Fruit fly (Drosophila melanogaster): ENCODE measurements around the gene CG4678.

- no peak for TF ChIP-seq pan (optimal IDR thresholded peaks at IDR 0.05)
- TF ChIP-seq EcR (GFP tag; optimal IDR thresholded peaks at IDR 0.05): no peak
- no peak for TF ChIP-seq CG8478 (optimal IDR thresholded peaks at IDR 0.05)
- TF ChIP-seq psq (optimal IDR thresholded peaks at IDR 0.05): no peak
Measured at dm6 chrX:16751579-16752156, 55.7 kb downstream of the CG4678 start, which contains the start of gene goe.

Measured in whole organism.